Worm (Caenorhabditis elegans) whole organism, L1 larva: ENCODE results near the gene C09E8.1.
"Not testable (repeated sequence)": the region's sequence is repeated elsewhere in the genome, so short reads cannot be mapped to it uniquely, and the experiment has no call there.

Experiments used
- ceh-63 ChIP-seq: fragments of 200-800 bp; sonication (Bioruptor generic); optimal IDR thresholded peaks from 2 replicates; lab custom pipeline; 2018; ENCODE audit warnings: mild to moderate bottlenecking, missing genetic modification characterization, missing compliant biosample characterization
- ceh-8 ChIP-seq: fragments of 200-800 bp; sonication (Bioruptor generic); optimal IDR thresholded peaks from 2 replicates; lab custom pipeline; 2018; ENCODE audit warnings: mild to moderate bottlenecking, missing genetic modification characterization, moderate library complexity, missing compliant biosample characterization
- dpl-1 ChIP-seq, 3 experiments: fragments of 150-350 bp in 2 of 3; sonication (generic microtip) in 1 of 3; optimal IDR thresholded peaks; 2 replicates each; lab custom pipeline; 2014 to 2017; ENCODE audit warnings: missing biosample characterization in 3 of 3, missing genetic modification characterization in 3 of 3, missing genetic modification reagents in 3 of 3
- egl-13 ChIP-seq: sonication (generic microtip); optimal IDR thresholded peaks from 2 replicates; lab custom pipeline; 2016; ENCODE audit warnings: missing genotype, missing genetic modification reagents, missing genetic modification characterization, missing compliant biosample characterization
- fkh-10 ChIP-seq: sonication (generic microtip); optimal IDR thresholded peaks from 2 replicates; lab custom pipeline; 2017; ENCODE audit warnings: missing biosample characterization, missing genetic modification reagents, missing genetic modification characterization
- fos-1 ChIP-seq: fragments of 150-350 bp; optimal IDR thresholded peaks from 2 replicates; lab custom pipeline; 2014; ENCODE audit warnings: missing biosample characterization, missing genetic modification characterization
- hpl-2 ChIP-seq: fragments of 150-350 bp; optimal IDR thresholded peaks from 2 replicates; lab custom pipeline; 2014; ENCODE audit warnings: missing biosample characterization, missing genetic modification reagents, missing genetic modification characterization
- irx-1 ChIP-seq: sonication (generic microtip); optimal IDR thresholded peaks from 2 replicates; lab custom pipeline; 2016; ENCODE audit warnings: missing genetic modification characterization, missing compliant biosample characterization
- lir-3 ChIP-seq: sonication (generic microtip); optimal IDR thresholded peaks from 2 replicates; lab custom pipeline; 2016; ENCODE audit warnings: mild to moderate bottlenecking, missing genetic modification characterization, moderate library complexity, missing compliant biosample characterization; ENCODE audit not compliant: poor library complexity
- nhr-85 ChIP-seq: sonication (generic microtip); peaks from one replicate; lab custom pipeline; 2016; ENCODE audit warnings: missing genetic modification characterization, inconsistent platforms, missing compliant biosample characterization
- rnt-1 ChIP-seq: sonication (generic microtip); optimal IDR thresholded peaks from 2 replicates; lab custom pipeline; 2016; ENCODE audit warnings: mild to moderate bottlenecking, missing genetic modification characterization, moderate library complexity, missing compliant biosample characterization

C09E8.1 gene

ce11 chrII:608757-609156, 52.5 kb downstream of the C09E8.1 start, which contains the start of gene W04H10.1:
Gene W04H10.1 (plus strand): TSS chrII:609057.
- no peak for TF ChIP-seq nhr-85
- TF ChIP-seq rnt-1 (tag; lab: Kevin White, UChicago): no peak
- no peak for TF ChIP-seq irx-1
- no peak for TF ChIP-seq ceh-8 (GFP tag; lab: Kevin White, UChicago)
- no peak for TF ChIP-seq fos-1 (tag; lab: Kevin White, UChicago)
- no peak for TF ChIP-seq fkh-10
- no peak for TF ChIP-seq lir-3 (tag; lab: Kevin White, UChicago)
- no peak for TF ChIP-seq hpl-2 (GFP tag; lab: Kevin White, UChicago)
- no peak for TF ChIP-seq ceh-63 (GFP tag; lab: Kevin White, UChicago)

- TF ChIP-seq egl-13 (tag; lab: Kevin White, UChicago); dpl-1 (GFP tag; optimal IDR thresholded peaks at IDR 0.05; lab: Kevin White, UChicago); ceh-63 (GFP tag; lab: Kevin White, UChicago): not testable (repeated sequence)
- TF ChIP-seq, all 84 proteins: peak for 0; not testable (repeated sequence) for 84
Measured at ce11 chrII:612361-612760, 56.1 kb downstream of the C09E8.1 start, which contains the start of gene clec-118. Gene clec-118 (minus strand): TSS chrII:612461.
